Worm (Caenorhabditis elegans) whole organism, L4 larva: Measurements from ENCODE around the gene srsx-31.

Experiments used
- F10B5.3 ChIP-seq: sonication (generic microtip); optimal IDR thresholded peaks from 2 replicates; lab custom pipeline; 2016; ENCODE audit warnings: mild to moderate bottlenecking, missing genetic modification characterization, missing compliant biosample characterization
- Y5F2A.4 ChIP-seq: fragments of 200-800 bp; sonication (Bioruptor generic); optimal IDR thresholded peaks from 2 replicates; lab custom pipeline; 2018; ENCODE audit warnings: mild to moderate bottlenecking, missing genetic modification characterization, missing compliant biosample characterization
- ZK546.5 ChIP-seq, 2 experiments: sonication (generic microtip); optimal IDR thresholded peaks; 2 replicates each; lab custom pipeline; 2017; ENCODE audit warnings: missing biosample characterization in 2 of 2, missing genetic modification characterization in 2 of 2
- ama-1 ChIP-seq: fragments of 150-350 bp; optimal IDR thresholded peaks from 2 replicates; lab custom pipeline; 2014; ENCODE audit warnings: inconsistent platforms, mixed read lengths
- attf-4 ChIP-seq: sonication (generic microtip); optimal IDR thresholded peaks from 3 replicates; lab custom pipeline; 2017; ENCODE audit warnings: missing biosample characterization, missing genetic modification characterization
- daf-16 ChIP-seq, 3 experiments: sonication (generic microtip); optimal IDR thresholded peaks; 2 replicates each; lab custom pipeline; 2016 to 2017; ENCODE audit warnings: missing genetic modification characterization in 3 of 3, missing genetic modification reagents in 3 of 3, mild to moderate bottlenecking in 2 of 3, missing compliant biosample characterization in 2 of 3, missing biosample characterization in 1 of 3, moderate library complexity in 1 of 3
- dmd-8 ChIP-seq: fragments of 200-800 bp; sonication (Bioruptor generic); IDR thresholded peaks from 2 replicates; pipeline ENCODE4 v1.3.6; 2022; ENCODE audit warnings: missing genetic modification characterization, missing compliant biosample characterization
- dmd-9 ChIP-seq: fragments of 200-800 bp; sonication (Bioruptor generic); IDR thresholded peaks from 2 replicates; pipeline ENCODE4 v1.3.6; 2022; ENCODE audit warnings: missing genetic modification reagents, missing genetic modification characterization, missing compliant biosample characterization
- dpl-1 ChIP-seq: fragments of 150-350 bp; optimal IDR thresholded peaks from 2 replicates; lab custom pipeline; 2014; ENCODE audit warnings: missing biosample characterization, missing genetic modification reagents, missing genetic modification characterization
- duxl-1 ChIP-seq: sonication (generic microtip); optimal IDR thresholded peaks from 2 replicates; lab custom pipeline; 2016; ENCODE audit warnings: mild to moderate bottlenecking, missing genetic modification characterization, moderate library complexity, missing compliant biosample characterization; ENCODE audit not compliant: poor library complexity
- dve-1 ChIP-seq: sonication (generic microtip); optimal IDR thresholded peaks from 2 replicates; lab custom pipeline; 2017; ENCODE audit warnings: antibody characterized with exemption, mild to moderate bottlenecking, missing genetic modification characterization, missing compliant biosample characterization; ENCODE audit not compliant: insufficient read depth
- egl-27 ChIP-seq: sonication (generic microtip); optimal IDR thresholded peaks from 3 replicates; lab custom pipeline; 2017; ENCODE audit warnings: missing biosample characterization, missing genetic modification reagents, missing genetic modification characterization
- egl-43 ChIP-seq: fragments of 200-800 bp; sonication (Bioruptor generic); IDR thresholded peaks from 2 replicates; pipeline ENCODE4 v1.3.6; 2022; ENCODE audit warnings: missing genetic modification reagents, missing genetic modification characterization, missing compliant biosample characterization
- fos-1 ChIP-seq: fragments of 150-350 bp; optimal IDR thresholded peaks from 2 replicates; lab custom pipeline; 2014; ENCODE audit warnings: missing biosample characterization, missing genetic modification characterization
- hlh-11 ChIP-seq: fragments of 200-800 bp; sonication (Bioruptor generic); optimal IDR thresholded peaks from 2 replicates; lab custom pipeline; 2018; ENCODE audit warnings: mild to moderate bottlenecking, missing genetic modification characterization, missing compliant biosample characterization
- hlh-30 ChIP-seq: sonication (generic microtip); optimal IDR thresholded peaks from 2 replicates; lab custom pipeline; 2017; ENCODE audit warnings: antibody characterized with exemption, mild to moderate bottlenecking, missing genetic modification characterization, missing compliant biosample characterization; ENCODE audit not compliant: insufficient read depth
- hmg-1.1 ChIP-seq: fragments of 200-800 bp; sonication (Bioruptor generic); IDR thresholded peaks from 2 replicates; pipeline ENCODE4 v1.3.6; 2022; ENCODE audit warnings: missing genetic modification reagents, missing genetic modification characterization, missing compliant biosample characterization
- lim-7 ChIP-seq: fragments of 200-800 bp; sonication (Bioruptor generic); IDR thresholded peaks from 2 replicates; pipeline ENCODE4 v1.3.6; 2022; ENCODE audit warnings: missing genetic modification characterization, missing compliant biosample characterization
- lsy-2 ChIP-seq, 2 experiments: fragments of 150-350 bp in 1 of 2; sonication (generic microtip) in 1 of 2; optimal IDR thresholded peaks; 2 replicates each; lab custom pipeline; 2014 to 2017; ENCODE audit warnings: missing biosample characterization in 2 of 2, missing genetic modification characterization in 2 of 2
- madf-5 ChIP-seq, 2 experiments: fragments of 200-800 bp; sonication (Bioruptor generic); IDR thresholded peaks; 2 replicates each; pipeline ENCODE4 v1.3.6; 2022; ENCODE audit warnings: missing compliant biosample characterization in 2 of 2, missing genetic modification characterization in 2 of 2
- mep-1 ChIP-seq: fragments of 150-350 bp; sonication (generic microtip); optimal IDR thresholded peaks from 3 replicates; lab custom pipeline; 2014; ENCODE audit warnings: missing biosample characterization, missing genetic modification characterization
- nhr-10 ChIP-seq: fragments of 150-350 bp; optimal IDR thresholded peaks from 2 replicates; lab custom pipeline; 2014; ENCODE audit warnings: missing biosample characterization, missing genetic modification characterization
- nhr-111 ChIP-seq: fragments of 200-800 bp; sonication (Bioruptor generic); optimal IDR thresholded peaks from 2 replicates; lab custom pipeline; 2018; ENCODE audit warnings: mild to moderate bottlenecking, missing genetic modification characterization, missing compliant biosample characterization
- nhr-25 ChIP-seq: sonication (generic microtip); optimal IDR thresholded peaks from 2 replicates; lab custom pipeline; 2017; ENCODE audit warnings: missing genetic modification characterization, mild to moderate bottlenecking, missing compliant biosample characterization, antibody characterized with exemption, moderate library complexity, borderline replicate concordance; ENCODE audit not compliant: insufficient read depth
- nhr-42 ChIP-seq: fragments of 200-800 bp; sonication (Bioruptor generic); IDR thresholded peaks from 2 replicates; pipeline ENCODE4 v1.3.6; 2022; ENCODE audit warnings: missing genetic modification characterization, missing compliant biosample characterization
- pha-4 ChIP-seq, 2 experiments: fragments of 150-350 bp in 1 of 2; fragments of 200-800 bp in 1 of 2; sonication (Bioruptor generic) in 1 of 2; IDR thresholded peaks in 1 of 2; optimal IDR thresholded peaks in 1 of 2; 2 replicates each; pipeline versions ENCODE4 v1.3.6 to Lab custom; 2014 to 2022; ENCODE audit warnings: missing genetic modification characterization in 2 of 2, missing genetic modification reagents in 2 of 2, missing biosample characterization in 1 of 2, missing compliant biosample characterization in 1 of 2
- saeg-2 ChIP-seq: fragments of 200-800 bp; sonication (Bioruptor generic); IDR thresholded peaks from 2 replicates; pipeline ENCODE4 v1.3.6; 2022; ENCODE audit warnings: missing genetic modification reagents, missing genetic modification characterization, missing compliant biosample characterization
- sdz-12 ChIP-seq: fragments of 200-800 bp; sonication (Bioruptor generic); optimal IDR thresholded peaks from 2 replicates; lab custom pipeline; 2018; ENCODE audit warnings: mild to moderate bottlenecking, missing genetic modification characterization, missing compliant biosample characterization
- set-16 ChIP-seq: fragments of 200-800 bp; sonication (Bioruptor generic); IDR thresholded peaks from 2 replicates; pipeline ENCODE4 v1.3.6; 2022; ENCODE audit warnings: missing genetic modification reagents, missing genetic modification characterization, missing compliant biosample characterization
- tag-97 ChIP-seq: fragments of 200-800 bp; sonication (Bioruptor generic); IDR thresholded peaks from 2 replicates; pipeline ENCODE4 v1.3.6; 2022; ENCODE audit warnings: missing genetic modification characterization, missing compliant biosample characterization
- unc-130 ChIP-seq: sonication (generic microtip); optimal IDR thresholded peaks from 2 replicates; lab custom pipeline; 2016; ENCODE audit warnings: missing genetic modification reagents, missing genetic modification characterization, missing compliant biosample characterization
- unc-62 ChIP-seq, 3 experiments: fragments of 150-350 bp in 1 of 3; sonication (generic microtip); optimal IDR thresholded peaks in 2 of 3; peaks in 1 of 3; 1 replicate in 1 of 3; 2 replicates in 2 of 3; lab custom pipeline; 2014 to 2017; ENCODE audit warnings: missing biosample characterization in 3 of 3, missing genetic modification characterization in 3 of 3, missing genetic modification reagents in 3 of 3, missing genotype in 1 of 3
- zfp-2 ChIP-seq: sonication (generic microtip); optimal IDR thresholded peaks from 2 replicates; lab custom pipeline; 2016; ENCODE audit warnings: mild to moderate bottlenecking, missing genetic modification characterization, missing compliant biosample characterization
- zfp-3 ChIP-seq: fragments of 200-800 bp; sonication (Bioruptor generic); conservative IDR thresholded peaks from 2 replicates; pipeline ENCODE4 v1.3.6; 2022; ENCODE audit warnings: missing genetic modification reagents, missing genetic modification characterization, missing compliant biosample characterization
- zip-11 ChIP-seq: fragments of 200-800 bp; sonication (Bioruptor generic); IDR thresholded peaks from 2 replicates; pipeline ENCODE4 v1.3.6; 2022; ENCODE audit warnings: missing genetic modification characterization, missing compliant biosample characterization
- zip-2 ChIP-seq: fragments of 150-350 bp; optimal IDR thresholded peaks from 2 replicates; lab custom pipeline; 2014; ENCODE audit warnings: missing biosample characterization, missing genetic modification characterization

Gene srsx-31

DNA sequence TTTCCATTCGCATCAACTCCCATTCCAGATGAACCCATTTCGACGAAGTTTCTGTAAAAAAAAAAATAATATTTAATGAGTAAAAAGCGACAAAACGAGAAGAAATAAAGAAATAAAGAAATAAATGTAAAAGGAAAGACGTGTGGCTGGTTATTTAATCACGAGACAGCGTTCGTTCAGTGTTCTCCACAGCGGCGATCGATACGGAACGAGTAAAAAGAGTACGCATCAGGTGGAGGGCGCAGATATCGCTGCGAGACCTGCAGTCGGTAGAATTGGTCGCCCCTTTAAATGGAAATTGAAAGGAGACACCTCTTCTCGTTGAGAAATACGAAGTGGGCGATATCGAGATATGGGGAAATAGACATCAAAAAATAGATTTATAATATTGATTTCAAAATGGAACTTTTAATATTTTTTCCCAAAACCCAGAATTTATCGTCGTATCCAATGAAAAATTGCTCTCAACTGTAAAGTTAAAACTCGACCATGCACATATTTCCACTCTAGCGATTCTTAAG is 26.2 kb downstream of the srsx-31 start, which contains the start of gene pqn-70 (continued):
- TF ChIP-seq daf-16 (GFP tag; optimal IDR thresholded peaks at IDR 0.05; lab: Kevin White, UChicago) (no peak), daf-16 (tag; optimal IDR thresholded peaks at IDR 0.05; lab: Kevin White, UChicago) (peak; percentile 3)

DNA sequence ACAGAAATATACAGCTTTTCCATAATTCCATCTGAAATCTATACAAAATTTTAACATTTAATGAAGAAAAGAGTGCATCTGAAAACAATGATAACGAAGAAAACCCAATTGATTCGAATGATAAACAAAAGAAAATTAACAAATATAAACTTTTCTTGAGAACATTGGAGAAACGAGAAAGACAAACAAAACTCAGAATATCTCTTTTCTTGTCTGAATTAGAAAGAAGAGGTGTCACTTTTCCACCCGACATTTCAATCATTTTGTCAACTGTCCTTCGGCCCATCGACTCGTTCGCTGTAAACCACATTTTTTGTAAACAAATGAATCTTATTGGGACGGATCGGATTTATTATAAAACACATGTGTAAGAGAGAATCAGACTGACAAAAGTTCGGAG is 28.9 kb downstream of the srsx-31 start, which contains the start of gene bgal-1:
TSS of gene bgal-1 (minus strand) at position 38 of the 400 bp plus-strand sequence.
- no peak for TF ChIP-seq nhr-25 (tag; lab: Kevin White, UChicago)
- peak; percentile 53 for TF ChIP-seq mep-1
- TF ChIP-seq unc-130 (GFP tag; lab: Kevin White, UChicago), result no peak
- TF ChIP-seq hlh-30, result peak; percentile 4
- TF ChIP-seq egl-43, result no peak
- peak in 1 of 2 experiments; percentile 72 for TF ChIP-seq daf-16 (GFP tag; optimal IDR thresholded peaks at IDR 0.05; lab: Kevin White, UChicago)
- TF ChIP-seq daf-16 (tag; optimal IDR thresholded peaks at IDR 0.05; lab: Kevin White, UChicago), result peak; percentile 28
- TF ChIP-seq nhr-10 (tag; lab: Kevin White, UChicago), result no peak
- peak in 1 of 2 experiments; percentile 55 for TF ChIP-seq lsy-2 (tag; optimal IDR thresholded peaks at IDR 0.05; lab: Kevin White, UChicago)
- TF ChIP-seq F10B5.3, result peak; percentile 4
- no peak for TF ChIP-seq set-16
- no peak for TF ChIP-seq nhr-111 (GFP tag; lab: Kevin White, UChicago)
- peak; percentile 13 for TF ChIP-seq hlh-11 (tag; lab: Kevin White, UChicago)
- no peak for TF ChIP-seq madf-5 (GFP tag; IDR thresholded peaks at IDR 0.05; lab: Robert Waterston, UW)
- no peak for TF ChIP-seq ZK546.5 (tag; optimal IDR thresholded peaks at IDR 0.05; lab: Kevin White, UChicago)
- no peak for TF ChIP-seq zfp-2 (tag; lab: Kevin White, UChicago)
- no peak for TF ChIP-seq dmd-9 (GFP tag; lab: Robert Waterston, UW)
- TF ChIP-seq zip-11, result no peak
- TF ChIP-seq dpl-1 (GFP tag; lab: Kevin White, UChicago), result no peak
- no peak for TF ChIP-seq zfp-3 (GFP tag; lab: Robert Waterston, UW)
- TF ChIP-seq pha-4 (GFP tag; IDR thresholded peaks at IDR 0.05; lab: Robert Waterston, UW), result peak; percentile 6; the same call in 1 of the 2 replicates
- TF ChIP-seq pha-4 (tag; optimal IDR thresholded peaks at IDR 0.05; lab: Kevin White, UChicago), result no peak
- peak; percentile 43 for TF ChIP-seq dve-1 (tag; lab: Kevin White, UChicago)
- TF ChIP-seq saeg-2 (GFP tag; lab: Robert Waterston, UW), result no peak
- TF ChIP-seq ama-1 (lab: Kevin White, UChicago), result peak; percentile 92

DNA sequence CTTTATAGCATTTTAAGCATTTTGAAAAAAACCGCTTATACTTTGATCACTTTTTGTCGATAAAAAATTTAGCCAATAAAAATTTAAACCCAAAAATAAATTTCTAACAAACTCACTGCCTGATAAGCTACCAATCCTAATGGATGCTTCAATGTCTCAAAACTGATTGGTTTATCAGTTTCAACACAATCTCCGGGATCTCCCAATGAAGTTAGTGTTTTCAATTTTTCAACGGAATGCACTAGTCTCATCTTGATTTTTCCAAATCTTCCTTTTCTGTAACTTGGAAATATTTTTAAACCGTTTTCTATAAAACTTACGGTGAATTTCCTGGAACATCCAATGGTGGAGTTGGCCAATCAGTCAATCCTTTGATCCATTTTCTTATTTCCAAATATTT is 31.2 kb downstream of the srsx-31 start:
- TF ChIP-seq attf-4 (tag; lab: Kevin White, UChicago) (no peak), unc-62 (GFP tag; optimal IDR thresholded peaks at IDR 0.05 in 1 of 2; lab: Kevin White, UChicago) (peak in 1 of 2 experiments; percentile 91), unc-62 (tag; optimal IDR thresholded peaks at IDR 0.05; lab: Kevin White, UChicago) (no peak)

DNA sequence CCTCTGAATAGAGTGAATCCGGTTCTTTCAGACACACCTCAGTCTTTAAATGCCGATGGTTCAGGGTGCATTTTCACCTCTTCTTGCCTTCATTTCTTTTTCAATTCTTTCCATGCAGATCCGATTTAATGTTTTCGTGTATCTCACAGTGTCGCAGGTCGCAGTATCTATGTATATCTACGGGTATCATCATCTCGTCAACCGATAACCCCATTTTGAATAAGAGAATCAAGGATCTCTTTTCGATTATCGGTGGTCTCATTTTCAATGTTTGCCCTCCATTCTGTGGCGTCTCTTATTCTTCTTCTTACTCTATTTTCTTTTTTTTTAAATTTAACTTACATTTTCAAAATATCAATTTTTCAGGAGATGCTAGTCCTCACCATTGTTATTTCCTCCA is 33.9 kb downstream of the srsx-31 start, which contains the start of gene T19B10.2:
TSS of gene T19B10.2 (plus strand) at position 367 of the 400 bp plus-strand sequence.
- no peak for TF ChIP-seq fos-1 (tag; lab: Kevin White, UChicago)
- no peak for TF ChIP-seq egl-27
- TF ChIP-seq Y5F2A.4 (GFP tag; lab: Kevin White, UChicago), result no peak
- TF ChIP-seq lim-7 (GFP tag; lab: Robert Waterston, UW), result no peak
- TF ChIP-seq nhr-42 (GFP tag; lab: Robert Waterston, UW), result no peak
- no peak for TF ChIP-seq sdz-12 (GFP tag; lab: Kevin White, UChicago)
- no peak for TF ChIP-seq zip-2 (tag; lab: Kevin White, UChicago)
- no peak for TF ChIP-seq hmg-1.1 (GFP tag; lab: Robert Waterston, UW)
- TF ChIP-seq dmd-8, result no peak
- no peak for TF ChIP-seq duxl-1
- TF ChIP-seq tag-97, result no peak
- TF ChIP-seq ZK546.5 (tag; optimal IDR thresholded peaks at IDR 0.05; lab: Kevin White, UChicago), result no peak
